Worm (Caenorhabditis elegans) whole organism, L3 larva: ENCODE measurements around the gene D1022.2.

Source experiments
- aly-2 ChIP-seq: fragments of 150-350 bp; optimal IDR thresholded peaks from 2 replicates; lab custom pipeline; 2014; ENCODE audit warnings: missing biosample characterization, missing genetic modification characterization
- ceh-82 ChIP-seq: fragments of 150-350 bp; optimal IDR thresholded peaks from 2 replicates; lab custom pipeline; 2014; ENCODE audit warnings: missing biosample characterization, missing genetic modification characterization
- lin-15B ChIP-seq: fragments of 150-350 bp; optimal IDR thresholded peaks from 2 replicates; lab custom pipeline; 2014; ENCODE audit warnings: missing biosample characterization, missing genetic modification characterization
- mdl-1 ChIP-seq: fragments of 150-350 bp; optimal IDR thresholded peaks from 2 replicates; lab custom pipeline; 2014; ENCODE audit warnings: missing biosample characterization, missing genetic modification characterization
- nhr-77 ChIP-seq: fragments of 150-350 bp; optimal IDR thresholded peaks from 2 replicates; lab custom pipeline; 2014; ENCODE audit warnings: missing biosample characterization, missing genetic modification characterization
- zag-1 ChIP-seq: fragments of 150-350 bp; optimal IDR thresholded peaks from 2 replicates; lab custom pipeline; 2014; ENCODE audit warnings: missing biosample characterization, missing genetic modification characterization

DNA sequence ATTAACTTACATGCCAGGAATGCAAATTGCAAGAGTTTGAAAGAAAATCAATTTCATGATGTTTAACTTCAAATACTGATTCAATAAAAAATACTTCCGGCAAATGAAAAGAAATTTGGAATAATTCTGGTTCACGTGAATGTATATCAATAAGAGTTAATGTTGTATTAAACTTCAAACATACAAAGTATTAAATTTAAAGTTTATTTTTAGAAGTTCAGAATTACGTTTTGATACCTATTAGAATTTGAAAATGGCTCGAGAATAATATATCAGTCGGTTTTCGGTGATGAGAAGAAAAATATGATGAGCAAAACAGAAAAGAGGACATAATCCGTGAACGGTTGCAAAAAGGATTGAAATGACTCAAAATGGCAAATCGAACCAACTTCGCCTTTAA lies 30.3 kb downstream of the D1022.2 start, which contains the start of gene D1022.9:
- TF ChIP-seq zag-1 (tag; lab: Kevin White, UChicago) (no peak), ceh-82 (tag; lab: Kevin White, UChicago) (no peak), lin-15B (tag; lab: Kevin White, UChicago) (no peak), nhr-77 (tag; lab: Kevin White, UChicago) (no peak), mdl-1 (tag; lab: Kevin White, UChicago) (no peak), aly-2 (tag; lab: Kevin White, UChicago) (no peak)
